Fruit fly (Drosophila melanogaster): ENCODE results near the gene ccb.

DNA sequence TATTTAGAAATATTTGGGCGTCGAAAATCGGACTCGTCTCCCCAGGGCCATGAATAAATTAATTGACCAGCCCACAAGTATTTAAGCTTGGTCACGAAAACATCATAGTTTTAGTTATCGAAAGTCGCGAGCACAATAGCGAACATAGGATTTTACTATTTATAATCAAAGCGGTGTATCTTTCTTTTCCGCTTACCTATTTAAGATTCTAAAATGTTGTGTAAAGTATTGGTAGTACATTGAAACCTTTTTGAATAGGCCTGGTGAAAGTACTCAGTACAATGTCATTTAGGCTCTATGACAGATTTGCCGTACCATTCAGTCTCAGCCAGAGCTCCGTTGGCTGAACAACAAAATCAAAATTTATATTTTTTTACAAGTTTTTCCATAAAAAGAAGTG is at the start of gene ccb:
- TF ChIP-seq net (GFP tag; optimal IDR thresholded peaks at IDR 0.05) (no peak), Blimp-1 (GFP tag; optimal IDR thresholded peaks at IDR 0.05) (no peak), CG8319 (GFP tag; optimal IDR thresholded peaks at IDR 0.05) (no peak), svp (GFP tag) (no peak), CG11294 (GFP tag; IDR thresholded peaks at IDR 0.05) (no peak), CG11762 (GFP tag; optimal IDR thresholded peaks at IDR 0.05; ENCODE audit: insufficient read depth) (no peak)

Measured in whole organism, prepupa.